Worm (Caenorhabditis elegans) whole organism, L3 larva: Measurements from ENCODE around the gene srlf-1.

Experiments
- R02D3.7 ChIP-seq: fragments of 150-350 bp; optimal IDR thresholded peaks from 2 replicates; lab custom pipeline; 2014; ENCODE audit warnings: missing biosample characterization, missing genetic modification characterization
- ZK546.5 ChIP-seq: sonication (generic microtip); optimal IDR thresholded peaks from 2 replicates; lab custom pipeline; 2017; ENCODE audit warnings: missing biosample characterization, missing genetic modification characterization
- aly-2 ChIP-seq: fragments of 150-350 bp; optimal IDR thresholded peaks from 2 replicates; lab custom pipeline; 2014; ENCODE audit warnings: missing biosample characterization, missing genetic modification characterization
- ceh-28 ChIP-seq: fragments of 150-350 bp; optimal IDR thresholded peaks from 2 replicates; lab custom pipeline; 2014; ENCODE audit warnings: missing biosample characterization, missing genetic modification reagents, missing genetic modification characterization
- ceh-82 ChIP-seq: fragments of 150-350 bp; optimal IDR thresholded peaks from 2 replicates; lab custom pipeline; 2014; ENCODE audit warnings: missing biosample characterization, missing genetic modification characterization
- daf-12 ChIP-seq: fragments of 150-350 bp; optimal IDR thresholded peaks from 2 replicates; lab custom pipeline; 2014; ENCODE audit warnings: missing biosample characterization, missing genetic modification reagents, missing genetic modification characterization
- egl-27 ChIP-seq: sonication (generic microtip); optimal IDR thresholded peaks from 4 replicates; lab custom pipeline; 2017; ENCODE audit warnings: missing biosample characterization, missing genetic modification reagents, missing genetic modification characterization
- elt-1 ChIP-seq: fragments of 150-350 bp; optimal IDR thresholded peaks from 2 replicates; lab custom pipeline; 2014; ENCODE audit warnings: missing biosample characterization, missing genetic modification characterization
- elt-3 ChIP-seq, 3 experiments: fragments of 150-350 bp in 1 of 3; sonication (generic microtip) in 2 of 3; optimal IDR thresholded peaks; 2 replicates in 2 of 3; 4 replicates in 1 of 3; lab custom pipeline; 2014 to 2017; ENCODE audit warnings: missing biosample characterization in 3 of 3, missing genetic modification characterization in 3 of 3
- eor-1 ChIP-seq, 2 experiments: fragments of 150-350 bp; optimal IDR thresholded peaks; 2 replicates each; lab custom pipeline; 2014 to 2018; ENCODE audit warnings: missing biosample characterization in 2 of 2, missing genetic modification characterization in 2 of 2
- fkh-10 ChIP-seq: sonication (generic microtip); optimal IDR thresholded peaks from 2 replicates; lab custom pipeline; 2017; ENCODE audit warnings: missing biosample characterization, missing genetic modification reagents, missing genetic modification characterization
- fos-1 ChIP-seq: fragments of 150-350 bp; optimal IDR thresholded peaks from 2 replicates; lab custom pipeline; 2014; ENCODE audit warnings: missing biosample characterization, missing genetic modification characterization
- hmg-11 ChIP-seq: sonication (generic microtip); optimal IDR thresholded peaks from 2 replicates; lab custom pipeline; 2016; ENCODE audit warnings: missing genetic modification characterization, missing compliant biosample characterization
- jun-1 ChIP-seq: fragments of 150-350 bp; optimal IDR thresholded peaks from 2 replicates; lab custom pipeline; 2014; ENCODE audit warnings: missing biosample characterization, missing genetic modification reagents, missing genetic modification characterization
- lin-39 ChIP-seq: fragments of 150-350 bp; optimal IDR thresholded peaks from 2 replicates; lab custom pipeline; 2018; ENCODE audit warnings: missing biosample characterization, missing genetic modification reagents, missing genetic modification characterization
- lsy-12 ChIP-seq: sonication (generic microtip); optimal IDR thresholded peaks from 2 replicates; lab custom pipeline; 2016; ENCODE audit warnings: mild to moderate bottlenecking, missing genetic modification characterization, missing compliant biosample characterization
- mdl-1 ChIP-seq: fragments of 150-350 bp; optimal IDR thresholded peaks from 2 replicates; lab custom pipeline; 2014; ENCODE audit warnings: missing biosample characterization, missing genetic modification characterization
- nfya-1 ChIP-seq: sonication (generic microtip); optimal IDR thresholded peaks from 2 replicates; lab custom pipeline; 2017; ENCODE audit warnings: missing genetic modification characterization, mild to moderate bottlenecking, missing compliant biosample characterization, antibody characterized with exemption, moderate library complexity; ENCODE audit not compliant: insufficient read depth
- nhr-12 ChIP-seq: fragments of 150-350 bp; optimal IDR thresholded peaks from 2 replicates; lab custom pipeline; 2014; ENCODE audit warnings: missing biosample characterization, missing genetic modification characterization
- nhr-23 ChIP-seq: fragments of 150-350 bp; optimal IDR thresholded peaks from 2 replicates; lab custom pipeline; 2014; ENCODE audit warnings: missing biosample characterization, missing genetic modification reagents, missing genetic modification characterization
- nhr-237 ChIP-seq: fragments of 150-350 bp; optimal IDR thresholded peaks from 2 replicates; lab custom pipeline; 2014; ENCODE audit warnings: missing biosample characterization, missing genetic modification characterization
- nhr-25 ChIP-seq: sonication (generic microtip); optimal IDR thresholded peaks from 2 replicates; lab custom pipeline; 2017; ENCODE audit warnings: missing biosample characterization, missing genetic modification characterization
- nhr-43 ChIP-seq: sonication (generic microtip); optimal IDR thresholded peaks from 2 replicates; lab custom pipeline; 2016; ENCODE audit warnings: mild to moderate bottlenecking, missing genetic modification characterization, missing compliant biosample characterization; ENCODE audit not compliant: poor library complexity, severe bottlenecking
- nhr-77 ChIP-seq: fragments of 150-350 bp; optimal IDR thresholded peaks from 2 replicates; lab custom pipeline; 2014; ENCODE audit warnings: missing biosample characterization, missing genetic modification characterization
- pha-4 ChIP-seq: fragments of 150-350 bp; optimal IDR thresholded peaks from 2 replicates; lab custom pipeline; 2014; ENCODE audit warnings: missing biosample characterization, missing genetic modification reagents, missing genetic modification characterization
- pqm-1 ChIP-seq: fragments of 150-350 bp; optimal IDR thresholded peaks from 2 replicates; lab custom pipeline; 2017; ENCODE audit warnings: missing biosample characterization, missing genetic modification characterization, inconsistent platforms
- skn-1 ChIP-seq: fragments of 150-350 bp; optimal IDR thresholded peaks from 2 replicates; lab custom pipeline; 2014; ENCODE audit warnings: missing biosample characterization, missing genetic modification characterization
- snpc-4 ChIP-seq: fragments of 150-350 bp; optimal IDR thresholded peaks from 2 replicates; lab custom pipeline; 2014; ENCODE audit warnings: missing biosample characterization, missing genetic modification characterization
- unc-39 ChIP-seq: sonication (generic microtip); optimal IDR thresholded peaks from 4 replicates; lab custom pipeline; 2017; ENCODE audit warnings: missing biosample characterization, missing genetic modification characterization
- unc-62 ChIP-seq: fragments of 150-350 bp; sonication (generic microtip); optimal IDR thresholded peaks from 4 replicates; lab custom pipeline; 2014; ENCODE audit warnings: missing biosample characterization, missing genetic modification reagents, missing genetic modification characterization
- zag-1 ChIP-seq: fragments of 150-350 bp; optimal IDR thresholded peaks from 2 replicates; lab custom pipeline; 2014; ENCODE audit warnings: missing biosample characterization, missing genetic modification characterization
- ztf-11 ChIP-seq: fragments of 150-350 bp; optimal IDR thresholded peaks from 2 replicates; lab custom pipeline; 2014; ENCODE audit warnings: missing biosample characterization, missing genetic modification characterization
- ztf-4 ChIP-seq: fragments of 150-350 bp; optimal IDR thresholded peaks from 2 replicates; lab custom pipeline; 2014; ENCODE audit warnings: missing biosample characterization, missing genetic modification characterization

Gene srlf-1

ce11 chrII:7783467-7783959, 6.9 kb upstream of the srlf-1 start, which contains the start of gene skr-17:
Gene skr-17 (plus strand): TSS chrII:7783517.
- TF ChIP-seq zag-1 (tag; lab: Kevin White, UChicago) = no peak
- no peak for TF ChIP-seq lsy-12 (tag; lab: Kevin White, UChicago)
- no peak for TF ChIP-seq nhr-237 (tag; lab: Kevin White, UChicago)
- TF ChIP-seq pqm-1 (tag; lab: Kevin White, UChicago) = no peak
- no peak for TF ChIP-seq mdl-1 (tag; lab: Kevin White, UChicago)
- TF ChIP-seq unc-62 (GFP tag; lab: Kevin White, UChicago) = no peak
- TF ChIP-seq hmg-11 (tag; lab: Kevin White, UChicago) = no peak
- TF ChIP-seq ztf-11 (tag; lab: Kevin White, UChicago) = no peak
- TF ChIP-seq pha-4 (tag; lab: Kevin White, UChicago) = no peak
- no peak for TF ChIP-seq fos-1 (tag; lab: Kevin White, UChicago)
- TF ChIP-seq daf-12 = no peak
- no peak for TF ChIP-seq jun-1 (tag; lab: Kevin White, UChicago)

- TF ChIP-seq nhr-25 = peak; percentile 60
- peak; percentile 58 for TF ChIP-seq nhr-23 (tag; lab: Kevin White, UChicago)
- no peak for TF ChIP-seq snpc-4
- TF ChIP-seq ceh-28 (tag; lab: Kevin White, UChicago) = peak; percentile 17
- no peak for TF ChIP-seq fkh-10 (GFP tag; lab: Kevin White, UChicago)
- no peak for TF ChIP-seq nhr-43 (tag; lab: Kevin White, UChicago)
- peak; percentile 59 for TF ChIP-seq elt-1 (tag; lab: Kevin White, UChicago)
- TF ChIP-seq ztf-11 (tag; lab: Kevin White, UChicago) = no peak
- TF ChIP-seq eor-1 (tag; optimal IDR thresholded peaks at IDR 0.05; lab: Kevin White, UChicago) = no peak
- no peak for TF ChIP-seq ztf-4 (tag; lab: Kevin White, UChicago)
- no peak for TF ChIP-seq lin-39 (tag; lab: Kevin White, UChicago)
- no peak for TF ChIP-seq unc-39 (tag; lab: Kevin White, UChicago)
Observed at ce11 chrII:7789605-7790004, 786 bp upstream of the srlf-1 start.

DNA sequence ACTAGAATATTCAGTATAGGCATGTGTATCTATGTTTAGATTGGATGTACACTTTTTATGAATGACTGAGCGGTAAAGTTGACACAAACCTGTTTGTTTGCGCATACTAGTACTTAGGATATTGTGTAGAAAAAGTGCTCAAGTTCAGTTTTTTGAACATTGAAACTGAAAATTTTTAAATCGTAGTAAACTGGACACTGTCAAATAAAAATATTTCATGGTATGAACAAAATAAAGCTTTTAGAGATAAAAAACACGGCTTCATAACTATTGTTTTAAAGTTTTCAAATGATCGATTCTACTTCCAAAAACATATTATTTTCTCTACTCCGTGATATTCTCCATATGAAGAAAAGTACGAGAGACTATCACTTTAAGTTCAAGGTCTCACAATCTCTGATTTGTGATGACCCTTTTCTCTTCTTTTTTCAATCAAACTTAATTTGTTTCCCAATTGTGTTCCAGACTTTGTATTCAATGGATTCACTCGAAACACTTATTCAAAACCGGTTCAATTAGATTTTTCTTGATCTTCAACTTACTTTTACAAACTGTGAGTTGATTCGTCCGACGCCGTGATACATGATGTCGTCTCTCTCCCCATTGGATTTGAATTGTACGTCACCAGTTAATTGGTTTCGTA, 1.1 kb downstream of the srlf-1 start:
- no peak for TF ChIP-seq unc-62 (GFP tag; lab: Kevin White, UChicago)
- no peak for TF ChIP-seq pqm-1 (tag; lab: Kevin White, UChicago)
- no peak for TF ChIP-seq eor-1 (tag; optimal IDR thresholded peaks at IDR 0.05; lab: Kevin White, UChicago)
- TF ChIP-seq aly-2 (tag; lab: Kevin White, UChicago) = no peak
- TF ChIP-seq lsy-12 (tag; lab: Kevin White, UChicago) = no peak
- TF ChIP-seq snpc-4 = no peak
- TF ChIP-seq nhr-12 (tag; lab: Kevin White, UChicago) = no peak
- TF ChIP-seq elt-1 (tag; lab: Kevin White, UChicago) = no peak
- no peak for TF ChIP-seq ztf-4 (tag; lab: Kevin White, UChicago)
- TF ChIP-seq ceh-28 (tag; lab: Kevin White, UChicago) = peak; percentile 20
- peak; percentile 6 for TF ChIP-seq ceh-82 (tag; lab: Kevin White, UChicago)
- TF ChIP-seq nhr-43 (tag; lab: Kevin White, UChicago) = peak; percentile 10
- TF ChIP-seq nhr-23 (tag; lab: Kevin White, UChicago) = peak; percentile 67
- no peak for TF ChIP-seq ZK546.5 (tag; lab: Kevin White, UChicago)
- TF ChIP-seq R02D3.7 (tag; lab: Kevin White, UChicago) = peak; percentile 18
- TF ChIP-seq egl-27 (tag; lab: Kevin White, UChicago) = no peak
- no peak for TF ChIP-seq nhr-77 (tag; lab: Kevin White, UChicago)
- TF ChIP-seq daf-12 = no peak
- no peak for TF ChIP-seq nfya-1 (tag; lab: Kevin White, UChicago)
- TF ChIP-seq nhr-25 = no peak
- peak; percentile 41 for TF ChIP-seq pha-4 (tag; lab: Kevin White, UChicago)
- TF ChIP-seq mdl-1 (tag; lab: Kevin White, UChicago) = no peak
- no peak for TF ChIP-seq fos-1 (tag; lab: Kevin White, UChicago)
- TF ChIP-seq skn-1 (tag; lab: Kevin White, UChicago) = no peak
- TF ChIP-seq elt-3 (tag; optimal IDR thresholded peaks at IDR 0.05; lab: Kevin White, UChicago) = no peak

DNA sequence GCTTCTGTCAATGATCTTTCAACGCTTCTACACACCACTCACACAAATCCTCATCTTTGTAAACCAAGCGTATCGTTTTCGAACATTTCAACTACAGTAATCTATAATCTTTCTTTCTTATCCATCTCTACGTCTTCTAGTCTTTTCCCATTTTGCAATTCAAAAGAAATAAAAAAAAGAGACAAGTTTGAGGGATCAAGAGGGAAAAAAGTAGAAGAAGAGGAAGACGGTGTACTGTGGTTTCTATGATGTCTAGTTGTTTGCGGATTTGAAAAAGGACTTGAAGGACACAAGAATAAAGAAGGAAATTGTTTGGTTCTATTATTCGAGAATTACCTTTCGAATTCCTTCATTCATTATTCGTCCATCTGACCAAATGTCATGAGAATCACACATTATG, 2.1 kb downstream of the srlf-1 start:
- TF ChIP-seq R02D3.7 (tag; lab: Kevin White, UChicago) (no peak), nhr-23 (tag; lab: Kevin White, UChicago) (no peak), nhr-25 (peak; percentile 25)
